Fruit fly (Drosophila melanogaster): ENCODE data around the gene CG5556.

The CG5556 gene

DNA sequence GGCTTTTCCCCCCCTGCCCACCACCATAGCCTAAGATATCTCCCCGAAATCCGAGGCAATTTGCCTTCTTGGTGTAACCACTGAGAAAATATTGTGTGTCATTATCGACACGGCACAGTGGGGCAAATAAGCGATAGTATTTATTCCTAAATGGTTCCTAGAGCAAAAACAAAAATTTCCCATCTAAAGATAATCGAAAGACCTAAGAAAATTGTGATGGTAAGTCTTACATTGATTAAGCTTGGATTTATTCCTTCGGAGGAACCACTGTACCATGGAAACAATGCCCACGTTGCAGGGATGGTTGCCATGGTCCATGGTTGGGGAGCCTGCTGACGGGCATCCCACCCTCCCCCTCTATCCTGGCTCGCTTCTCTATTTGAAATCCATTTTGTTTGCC, 36.2 kb downstream of the CG5556 start (continued):
- TF ChIP-seq CG12104 (GFP tag; optimal IDR thresholded peaks at IDR 0.05) (no peak), Deaf1 (tag; optimal IDR thresholded peaks at IDR 0.05) (no peak), bowl (GFP tag; IDR thresholded peaks at IDR 0.05) (no peak), ara (GFP tag; IDR thresholded peaks at IDR 0.05) (no peak), CG11560 (tag; IDR thresholded peaks at IDR 0.05) (no peak), CG12942 (GFP tag; optimal IDR thresholded peaks at IDR 0.05) (no peak), z (GFP tag; IDR thresholded peaks at IDR 0.05) (no peak), disco-r (GFP tag; optimal IDR thresholded peaks at IDR 0.05) (no peak), lov (optimal IDR thresholded peaks at IDR 0.05) (no peak), lov (GFP tag; IDR thresholded peaks at IDR 0.05) (no peak), CG2199 (GFP tag; IDR thresholded peaks at IDR 0.05) (no peak), Mad (GFP tag; optimal IDR thresholded peaks at IDR 0.05) (no peak), Myb (GFP tag; optimal IDR thresholded peaks at IDR 0.05) (no peak), CG17568 (GFP tag; optimal IDR thresholded peaks at IDR 0.05) (no peak), unpg (GFP tag; optimal IDR thresholded peaks at IDR 0.05) (peak; percentile 50), maf-S (GFP tag; optimal IDR thresholded peaks at IDR 0.05) (no peak), sna (GFP tag; IDR thresholded peaks at IDR 0.05; ENCODE audit: partially characterized antibody) (no peak), luna (GFP tag; optimal IDR thresholded peaks at IDR 0.05) (no peak), Dfd (GFP tag; optimal IDR thresholded peaks at IDR 0.05) (no peak), CG12155 (GFP tag; optimal IDR thresholded peaks at IDR 0.05) (no peak), CG4730 (GFP tag; IDR thresholded peaks at IDR 0.05) (no peak), gfzf (GFP tag; optimal IDR thresholded peaks at IDR 0.05) (no peak), CG1792 (GFP tag; optimal IDR thresholded peaks at IDR 0.05) (no peak), ind (GFP tag; optimal IDR thresholded peaks at IDR 0.05) (peak; percentile 7), ro (GFP tag; IDR thresholded peaks at IDR 0.05) (no peak), CG8924 (tag; optimal IDR thresholded peaks at IDR 0.05) (peak; percentile 19), ewg (GFP tag; optimal IDR thresholded peaks at IDR 0.05) (no peak), Blimp-1 (GFP tag; optimal IDR thresholded peaks at IDR 0.05) (peak; percentile 49), CG13894 (tag; optimal IDR thresholded peaks at IDR 0.05) (no peak), NFAT (GFP tag; IDR thresholded peaks at IDR 0.05) (no peak), chn (GFP tag; optimal IDR thresholded peaks at IDR 0.05) (no peak), ATbp (GFP tag; optimal IDR thresholded peaks at IDR 0.05) (peak; percentile 32), ham (GFP tag; IDR thresholded peaks at IDR 0.05) (no peak), dysf (GFP tag; IDR thresholded peaks at IDR 0.05) (peak; percentile 44; the same call in 1 of the 3 replicates), CG9215 (GFP tag; IDR thresholded peaks at IDR 0.05) (no peak; the same call in 1 of the 2 replicates), exex (tag; optimal IDR thresholded peaks at IDR 0.05) (no peak), Lhr (GFP tag; optimal IDR thresholded peaks at IDR 0.05) (no peak), Dad (GFP tag; optimal IDR thresholded peaks at IDR 0.05) (no peak), Usf (GFP tag; optimal IDR thresholded peaks at IDR 0.05) (no peak), CG9932 (GFP tag; IDR thresholded peaks at IDR 0.05) (0 out of 2 replicates have a peak, but pooled peaks have one; percentile 32), CG10959 (GFP tag; IDR thresholded peaks at IDR 0.05) (no peak), CG42726 (GFP tag; IDR thresholded peaks at IDR 0.05; ENCODE audit: partially characterized antibody) (no peak), CG14441 (GFP tag; IDR thresholded peaks at IDR 0.05) (no peak), Sry-δ (GFP tag; optimal IDR thresholded peaks at IDR 0.05) (no peak), Vsx1 (GFP tag; optimal IDR thresholded peaks at IDR 0.05) (no peak), CG15011 (GFP tag; optimal IDR thresholded peaks at IDR 0.05) (no peak), pita (GFP tag; optimal IDR thresholded peaks at IDR 0.05) (no peak), az2 (GFP tag; optimal IDR thresholded peaks at IDR 0.05) (peak; percentile 15), Hr51 (GFP tag; optimal IDR thresholded peaks at IDR 0.05) (peak in 1 of 2 experiments; percentile 54), CG3838 (GFP tag; optimal IDR thresholded peaks at IDR 0.05) (no peak), CG14014 (GFP tag; IDR thresholded peaks at IDR 0.05) (0 out of 2 replicates have a peak, but pooled peaks have one; percentile 14), so (GFP tag; IDR thresholded peaks at IDR 0.05) (no peak)

All from whole organism, embryonic.